Worm (Caenorhabditis elegans): Measurements from ENCODE around the gene hsp-17.

DNA sequence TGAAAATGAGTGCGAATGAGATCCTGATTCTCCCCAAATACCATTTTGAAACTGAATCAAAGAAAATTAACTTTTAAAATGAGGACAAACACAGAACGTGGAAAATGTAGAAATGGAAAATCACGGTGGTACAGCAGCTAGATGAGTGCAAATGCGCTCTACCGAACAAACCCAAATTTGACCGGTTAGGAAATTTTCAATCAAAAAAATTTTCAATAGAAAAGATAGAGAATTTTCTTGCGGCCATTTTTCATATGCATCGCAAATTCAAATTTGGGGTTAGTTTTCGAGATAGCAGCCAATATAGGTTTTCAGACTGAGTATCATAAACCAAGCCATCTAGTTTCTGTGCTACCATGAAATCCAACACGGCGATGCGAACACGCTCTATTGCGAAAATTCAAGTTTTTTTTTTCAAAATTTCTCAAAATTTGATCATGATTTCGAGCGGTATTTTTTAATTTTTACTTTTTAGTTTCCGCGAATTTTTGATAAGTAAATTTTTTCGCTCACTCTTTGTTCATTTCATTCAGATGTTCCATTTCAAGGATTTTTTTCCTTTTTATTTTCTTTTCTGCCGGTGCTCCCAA, 27.8 kb upstream of the hsp-17 start, which contains the start of gene vha-18:
- TF ChIP-seq cog-1 (tag; optimal IDR thresholded peaks at IDR 0.05) (no peak), ref-1 (GFP tag; conservative IDR thresholded peaks at IDR 0.05) (no peak), T22C8.4 (GFP tag; IDR thresholded peaks at IDR 0.05) (no peak), ztf-23 (GFP tag; IDR thresholded peaks at IDR 0.05) (no peak), ztf-29 (GFP tag; IDR thresholded peaks at IDR 0.05) (no peak)
